Worm (Caenorhabditis elegans): Measurements from ENCODE around the gene C06H5.14.

The C06H5.14 gene

DNA sequence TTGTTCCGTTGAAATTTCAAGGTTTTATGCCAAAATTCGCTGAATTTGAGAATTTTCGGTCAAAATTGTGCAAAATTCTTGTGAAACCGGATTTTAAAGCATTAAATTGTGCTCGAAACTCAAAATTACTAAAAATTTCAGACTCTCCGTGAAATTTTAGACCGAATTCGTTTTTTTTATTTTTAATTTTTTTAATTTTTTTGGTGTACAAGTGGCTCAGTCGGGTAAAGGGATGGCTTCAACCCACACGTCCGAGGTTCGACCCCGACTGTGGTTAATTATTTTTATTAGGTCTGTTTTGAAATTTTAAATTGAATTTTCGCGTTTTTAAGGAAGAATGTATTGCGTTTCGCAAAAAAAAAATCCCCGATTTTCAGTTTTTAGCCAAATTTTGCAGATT lies 35.0 kb downstream of the C06H5.14 start:
- TF ChIP-seq zip-5 (tag; optimal IDR thresholded peaks at IDR 0.05): no peak
- no peak for TF ChIP-seq nhr-232 (tag; optimal IDR thresholded peaks at IDR 0.05)
- TF ChIP-seq lin-11 (tag; optimal IDR thresholded peaks at IDR 0.05): no peak
- no peak for TF ChIP-seq ceh-14 (tag; optimal IDR thresholded peaks at IDR 0.05)
- no peak for TF ChIP-seq F13H6.1 (tag; optimal IDR thresholded peaks at IDR 0.05)
- TF ChIP-seq unc-86 (tag; optimal IDR thresholded peaks at IDR 0.05): no peak
- no peak for TF ChIP-seq ceh-24 (tag; optimal IDR thresholded peaks at IDR 0.05)
- TF ChIP-seq ceh-22 (tag; optimal IDR thresholded peaks at IDR 0.05): no peak
- TF ChIP-seq pag-3 (tag; optimal IDR thresholded peaks at IDR 0.05; ENCODE audit: borderline replicate concordance): no peak
- TF ChIP-seq nhr-11 (tag; optimal IDR thresholded peaks at IDR 0.05): no peak

DNA sequence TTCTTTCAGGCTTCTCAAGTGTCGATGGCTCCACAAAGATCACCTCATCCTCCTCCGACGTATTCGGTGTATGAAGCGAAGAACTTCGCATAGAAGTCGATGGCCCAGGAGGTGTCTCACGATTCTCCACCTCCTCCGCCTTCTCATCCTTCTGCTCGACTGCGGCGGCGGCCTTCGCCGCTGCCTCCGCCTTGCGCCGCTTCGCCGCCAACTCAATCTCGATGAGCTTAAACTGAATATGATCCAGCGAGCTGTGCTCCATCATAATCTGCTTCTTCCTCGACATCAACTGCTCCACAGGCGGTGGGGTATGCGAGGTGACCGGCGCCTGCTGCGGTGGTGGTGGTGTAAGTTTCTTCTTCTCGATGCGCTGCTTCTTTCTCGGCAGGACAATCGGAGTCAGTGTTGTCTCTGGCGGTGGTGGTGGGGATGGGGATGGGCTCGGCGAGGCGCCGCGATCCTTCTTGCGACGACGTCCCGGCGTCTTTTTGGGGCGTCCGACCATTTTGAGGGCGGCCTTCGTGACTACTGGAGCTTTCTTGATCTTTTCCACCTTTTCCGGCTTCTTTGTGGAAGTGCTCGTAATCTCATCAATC lies 40.0 kb downstream of the C06H5.14 start:
- no peak for TF ChIP-seq ceh-2 (tag; optimal IDR thresholded peaks at IDR 0.05)
- no peak for TF ChIP-seq mec-3 (tag; optimal IDR thresholded peaks at IDR 0.05; ENCODE audit: borderline replicate concordance)
- TF ChIP-seq fax-1 (tag; optimal IDR thresholded peaks at IDR 0.05): no peak
- TF ChIP-seq npax-4 (tag; optimal IDR thresholded peaks at IDR 0.05): no peak
- no peak for TF ChIP-seq rnt-1 (tag; optimal IDR thresholded peaks at IDR 0.05)
- TF ChIP-seq T23F11.4 (GFP tag; optimal IDR thresholded peaks at IDR 0.05): no peak
- TF ChIP-seq hlh-13 (GFP tag; optimal IDR thresholded peaks at IDR 0.05): no peak

DNA sequence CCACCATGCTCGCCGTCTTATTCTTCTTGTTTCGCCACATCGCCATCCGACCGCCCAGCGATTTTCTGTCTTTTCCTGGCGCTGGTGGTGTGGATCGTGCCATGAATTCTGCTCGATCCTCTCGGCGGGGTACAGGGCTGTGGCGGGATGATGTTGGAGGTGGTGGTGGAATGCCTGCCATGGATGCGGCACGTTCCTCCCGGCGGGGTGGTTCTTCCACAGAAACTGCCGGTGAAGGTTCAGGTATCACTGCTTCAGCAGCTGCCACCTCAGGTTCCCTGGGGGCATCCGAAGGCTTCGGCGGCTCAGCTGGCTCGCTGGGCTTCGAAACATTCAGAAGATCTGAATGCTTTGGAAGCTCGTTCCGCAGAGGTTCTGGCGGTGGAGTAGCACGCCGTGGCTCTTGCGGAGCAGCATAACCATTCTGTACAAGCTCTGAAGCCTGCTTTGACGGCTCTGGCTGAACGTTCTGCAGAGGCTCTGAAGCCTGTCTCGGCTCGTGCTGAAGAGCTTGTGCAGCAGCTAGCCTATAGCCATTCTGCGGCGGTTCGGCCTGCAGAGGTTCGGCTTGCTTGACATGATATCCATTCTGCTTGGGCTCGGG lies 41.0 kb downstream of the C06H5.14 start:
- TF ChIP-seq elt-4 (tag; optimal IDR thresholded peaks at IDR 0.05) (no peak), che-1 (tag; optimal IDR thresholded peaks at IDR 0.05) (no peak), hlh-30 (tag; optimal IDR thresholded peaks at IDR 0.05; ENCODE audit: insufficient read depth) (no peak), K02D7.2 (tag; optimal IDR thresholded peaks at IDR 0.05) (no peak), fax-1 (tag; optimal IDR thresholded peaks at IDR 0.05) (no peak), sdc-2 (tag; optimal IDR thresholded peaks at IDR 0.05) (no peak), dve-1 (tag; optimal IDR thresholded peaks at IDR 0.05) (no peak), ceh-34 (tag; optimal IDR thresholded peaks at IDR 0.05) (no peak), hlh-13 (GFP tag; optimal IDR thresholded peaks at IDR 0.05) (no peak), pax-1 (tag; optimal IDR thresholded peaks at IDR 0.05) (no peak), elt-2 (tag; optimal IDR thresholded peaks at IDR 0.05) (no peak), npax-4 (tag; optimal IDR thresholded peaks at IDR 0.05) (no peak), madf-2 (tag; optimal IDR thresholded peaks at IDR 0.05) (no peak), syd-9 (tag; optimal IDR thresholded peaks at IDR 0.05) (no peak), sox-2 (GFP tag; IDR thresholded peaks at IDR 0.05) (no peak), ceh-30 (tag; optimal IDR thresholded peaks at IDR 0.05) (no peak), unc-42 (tag; optimal IDR thresholded peaks at IDR 0.05) (no peak), ets-4 (tag; optimal IDR thresholded peaks at IDR 0.05) (no peak), F13H6.1 (tag; optimal IDR thresholded peaks at IDR 0.05) (no peak), pat-9 (tag; optimal IDR thresholded peaks at IDR 0.05) (no peak)

DNA sequence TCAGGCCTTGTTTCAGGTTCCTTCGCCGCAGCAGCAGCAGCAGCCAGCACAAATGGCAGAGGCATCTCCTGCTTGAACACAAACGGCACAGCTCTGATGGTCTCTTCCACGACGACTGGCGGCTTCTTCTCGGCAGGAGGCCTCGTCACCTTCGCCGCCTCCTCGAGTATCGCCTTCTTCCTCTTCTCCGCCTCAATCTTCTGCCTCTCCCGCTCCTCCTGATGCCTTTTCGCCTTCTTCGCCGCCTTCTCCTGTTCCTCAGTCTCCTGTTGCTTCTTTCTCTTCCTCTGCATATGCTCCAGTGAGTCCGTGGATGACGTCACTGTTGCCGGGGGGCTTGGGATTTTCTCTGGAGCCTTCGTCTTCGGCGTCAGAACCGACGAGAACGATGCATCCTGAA lies 41.5 kb downstream of the C06H5.14 start:
- no peak for TF ChIP-seq ceh-34 (tag; optimal IDR thresholded peaks at IDR 0.05)
- no peak for TF ChIP-seq lim-6 (tag; optimal IDR thresholded peaks at IDR 0.05)
- no peak for TF ChIP-seq sox-2 (GFP tag; IDR thresholded peaks at IDR 0.05)
- no peak for TF ChIP-seq unc-3 (GFP tag; conservative IDR thresholded peaks at IDR 0.05)
- TF ChIP-seq unc-3 (tag; optimal IDR thresholded peaks at IDR 0.05): no peak
- no peak for TF ChIP-seq ceh-24 (tag; optimal IDR thresholded peaks at IDR 0.05)
- TF ChIP-seq dve-1 (tag; optimal IDR thresholded peaks at IDR 0.05): no peak
- TF ChIP-seq ttx-3 (tag; optimal IDR thresholded peaks at IDR 0.05): no peak
- no peak for TF ChIP-seq gmeb-2 (tag; optimal IDR thresholded peaks at IDR 0.05)
- no peak for TF ChIP-seq elt-2 (tag; optimal IDR thresholded peaks at IDR 0.05)
- TF ChIP-seq C38D4.7 (GFP tag; optimal IDR thresholded peaks at IDR 0.05): no peak
- TF ChIP-seq nhr-232 (tag; optimal IDR thresholded peaks at IDR 0.05): no peak
- no peak for TF ChIP-seq unc-55 (GFP tag; optimal IDR thresholded peaks at IDR 0.05)

Measured in whole organism, late embryonic.